Fruit fly (Drosophila melanogaster) Kc167 (cell line): ENCODE results near the gene ND-B14.5A.

Experiments used
- Myc ChIP-seq: fragments of >200 bp; optimal IDR thresholded peaks from 2 replicates; lab custom pipeline; 2017; ENCODE audit warnings: missing external identifiers
- Sin3A ChIP-seq: fragments of >200 bp; optimal IDR thresholded peaks from 2 replicates; lab custom pipeline; 2018; ENCODE audit warnings: missing external identifiers
- h ChIP-seq: fragments of >200 bp; optimal IDR thresholded peaks from 3 replicates; lab custom pipeline; 2018; ENCODE audit warnings: missing external identifiers
- psq ChIP-seq: fragments of >200 bp; optimal IDR thresholded peaks from 2 replicates; lab custom pipeline; 2017; ENCODE audit warnings: missing external identifiers
- ttk ChIP-seq: sonication (Bioruptor generic); optimal IDR thresholded peaks from 2 replicates; lab custom pipeline; 2017; ENCODE audit warnings: missing external identifiers

- TF ChIP-seq Myc (lab: Kevin White, UChicago), result no peak
- no peak for TF ChIP-seq psq
- TF ChIP-seq ttk, result no peak
- TF ChIP-seq h (lab: Kevin White, UChicago), result no peak
- TF ChIP-seq Sin3A (lab: Kevin White, UChicago), result no peak
These were observed 32.7 kb upstream of the ND-B14.5A start for dm6 chrX:2139610-2140009.
